Fruit fly (Drosophila melanogaster) whole organism: ENCODE measurements around the gene Polr1F.

ENCODE experiments used
- CG8478 ChIP-seq: fragments of >200 bp; optimal IDR thresholded peaks from 2 replicates; lab custom pipeline; 2018; ENCODE audit warnings: inconsistent platforms
- Dll ChIP-seq: fragments of >200 bp; optimal IDR thresholded peaks from 2 replicates; lab custom pipeline; 2017
- psq ChIP-seq: fragments of >200 bp; optimal IDR thresholded peaks from 2 replicates; lab custom pipeline; 2017

dm6 chr2L:6939698-6940097 lies 32.1 kb upstream of the Polr1F start:
- TF ChIP-seq psq (lab: Kevin White, UChicago) = no peak
- TF ChIP-seq Dll = no peak
- TF ChIP-seq CG8478 (lab: Kevin White, UChicago) = no peak
